Fruit fly (Drosophila melanogaster) whole organism, embryonic: ENCODE data around the gene CG43179.

Experiments used
- Abd-B ChIP-seq: fragments of 200-800 bp; sonication (Bioruptor generic); optimal IDR thresholded peaks from 2 replicates; lab custom pipeline; 2018; ENCODE audit warnings: missing biosample characterization, mild to moderate bottlenecking, missing genetic modification characterization, moderate library complexity
- CG10147 ChIP-seq: fragments of 200-800 bp; sonication (Bioruptor generic); optimal IDR thresholded peaks from 2 replicates; lab custom pipeline; 2019; ENCODE audit warnings: missing biosample characterization, mild to moderate bottlenecking, missing genetic modification characterization, moderate library complexity
- CG10979 ChIP-seq: fragments of 200-800 bp; sonication (Bioruptor generic); optimal IDR thresholded peaks from 2 replicates; lab custom pipeline; 2018; ENCODE audit warnings: missing biosample characterization, mild to moderate bottlenecking, missing genetic modification characterization, moderate library complexity
- CG7372 ChIP-seq: fragments of 200-800 bp; sonication (Bioruptor generic); IDR thresholded peaks from 2 replicates; pipeline ENCODE4 v1.3.6; 2022; ENCODE audit warnings: missing biosample characterization, missing genetic modification characterization
- NK7.1 ChIP-seq: fragments of 200-800 bp; sonication (Bioruptor generic); optimal IDR thresholded peaks from 3 replicates; lab custom pipeline; 2016; ENCODE audit warnings: missing biosample characterization, missing genetic modification characterization
- al ChIP-seq: fragments of 200-800 bp; sonication (Bioruptor generic); IDR thresholded peaks from 2 replicates; pipeline ENCODE4 v1.3.6; 2022; ENCODE audit warnings: missing biosample characterization, missing genetic modification characterization
- bcd ChIP-seq: fragments of 200-800 bp; sonication (Bioruptor generic); optimal IDR thresholded peaks from 2 replicates; lab custom pipeline; 2017; ENCODE audit warnings: missing biosample characterization, mild to moderate bottlenecking, missing genetic modification characterization
- crp ChIP-seq, 2 experiments: fragments of 200-800 bp; sonication (Bioruptor generic); optimal IDR thresholded peaks; 2 replicates in 1 of 2; 3 replicates in 1 of 2; lab custom pipeline; 2017; ENCODE audit warnings: missing biosample characterization in 2 of 2, missing genetic modification characterization in 2 of 2, mild to moderate bottlenecking in 1 of 2, moderate library complexity in 1 of 2
- emc ChIP-seq: fragments of 200-800 bp; sonication (Bioruptor generic); optimal IDR thresholded peaks from 2 replicates; lab custom pipeline; 2016; ENCODE audit warnings: missing biosample characterization, missing genetic modification characterization
- lab ChIP-seq: fragments of 200-800 bp; sonication (Bioruptor generic); optimal IDR thresholded peaks from 3 replicates; lab custom pipeline; 2017; ENCODE audit warnings: missing biosample characterization, missing genetic modification characterization, mild to moderate bottlenecking, moderate library complexity, missing genetic modification reagents
- sens ChIP-seq: fragments of 200-800 bp; sonication (Bioruptor generic); peaks from one replicate; lab custom pipeline; 2016; ENCODE audit warnings: missing biosample characterization, missing genetic modification characterization
- sim ChIP-seq: fragments of 200-800 bp; sonication (Bioruptor generic); IDR thresholded peaks from 2 replicates; pipeline ENCODE4 v1.3.6; 2022; ENCODE audit warnings: missing biosample characterization, missing genetic modification characterization
- sna ChIP-seq: fragments of 200-800 bp; sonication (Bioruptor generic); IDR thresholded peaks from 2 replicates; pipeline ENCODE4 v1.3.6; 2022; ENCODE audit warnings: missing biosample characterization, missing genetic modification characterization; ENCODE audit not compliant: partially characterized antibody

dm6 chr3R:14261113-14261512, 5.2 kb downstream of the CG43179 start, which contains the start of gene CG14840:
- TF ChIP-seq CG10979 (tag; lab: Kevin White, UChicago), result no peak
- TF ChIP-seq CG10147 (GFP tag; lab: Kevin White, UChicago), result no peak
- TF ChIP-seq sim (GFP tag; lab: Robert Waterston, UW), result no peak
- no peak for TF ChIP-seq NK7.1
- no peak for TF ChIP-seq bcd (GFP tag; lab: Kevin White, UChicago)
- no peak for TF ChIP-seq emc (GFP tag; lab: Kevin White, UChicago)
- no peak for TF ChIP-seq Abd-B (GFP tag; lab: Kevin White, UChicago)
- no peak for TF ChIP-seq lab (GFP tag; lab: Kevin White, UChicago)
- no peak for TF ChIP-seq CG7372 (GFP tag; lab: Robert Waterston, UW)
- TF ChIP-seq crp (GFP tag; optimal IDR thresholded peaks at IDR 0.05; lab: Kevin White, UChicago), result no peak
- TF ChIP-seq sna, result no peak
- TF ChIP-seq sens (GFP tag; lab: Kevin White, UChicago), result no peak
- no peak for TF ChIP-seq al (GFP tag; lab: Robert Waterston, UW)
